Worm (Caenorhabditis elegans): Measurements from ENCODE around the gene nsph-3.1.

Gene nsph-3.1

DNA sequence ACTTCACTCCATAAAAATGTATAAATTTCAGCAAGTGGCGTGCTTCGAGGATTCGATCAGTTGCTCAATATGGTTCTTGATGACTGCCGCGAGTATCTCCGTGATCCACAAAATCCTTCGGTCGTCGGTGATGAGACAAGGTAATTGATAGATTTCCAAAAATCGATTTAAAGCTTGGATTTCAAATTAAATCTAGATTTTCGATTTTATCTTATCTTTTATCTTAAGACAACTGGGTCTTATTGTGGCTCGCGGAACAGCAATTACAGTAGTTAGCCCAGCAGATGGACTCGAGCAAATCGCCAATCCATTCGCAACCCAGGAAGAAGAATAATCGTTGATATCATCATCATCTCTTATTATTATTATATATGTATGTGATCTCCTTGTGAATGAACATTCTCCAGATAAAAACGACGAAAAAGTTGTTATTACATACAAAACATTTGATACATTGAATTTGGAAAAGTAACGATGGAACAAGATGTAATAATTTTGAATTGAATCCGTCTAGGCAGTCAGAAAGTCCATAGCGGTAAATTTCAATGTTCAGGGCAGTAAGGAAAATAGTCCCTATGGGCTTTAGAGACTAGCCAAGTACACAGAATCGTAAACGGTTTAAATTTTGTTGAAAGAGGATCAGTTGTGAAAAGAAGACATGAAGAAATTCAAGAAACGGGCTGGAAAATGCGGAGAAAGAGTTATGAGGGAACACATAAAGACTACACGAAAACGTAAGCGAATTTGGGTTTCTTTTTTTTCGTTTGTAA lies 15.6 kb upstream of the nsph-3.1 start (continued):
- TF ChIP-seq hmg-1.1 (GFP tag; IDR thresholded peaks at IDR 0.05): peak; percentile 52; the same call in 1 of the 2 replicates
- TF ChIP-seq T20F7.1 (GFP tag; optimal IDR thresholded peaks at IDR 0.05): peak; percentile 63
- no peak for TF ChIP-seq daf-8 (GFP tag; IDR thresholded peaks at IDR 0.05)
- peak; percentile 7; the same call in 1 of the 2 replicates for TF ChIP-seq lin-1 (GFP tag; IDR thresholded peaks at IDR 0.05)
- TF ChIP-seq php-3 (GFP tag; IDR thresholded peaks at IDR 0.05): no peak; the same call in 1 of the 2 replicates
- TF ChIP-seq F49E8.2 (tag; optimal IDR thresholded peaks at IDR 0.05; ENCODE audit: borderline replicate concordance): no peak
- TF ChIP-seq zip-11 (GFP tag; IDR thresholded peaks at IDR 0.05): no peak
- TF ChIP-seq saeg-2 (GFP tag; IDR thresholded peaks at IDR 0.05): no peak
- peak; percentile 2 to 66 for TF ChIP-seq lsy-2 (tag; optimal IDR thresholded peaks at IDR 0.05)
- TF ChIP-seq mxl-2 (GFP tag; conservative IDR thresholded peaks at IDR 0.05): no peak
- TF ChIP-seq egl-27 (tag; optimal IDR thresholded peaks at IDR 0.05): no peak
- no peak for TF ChIP-seq F26F4.8 (GFP tag; conservative IDR thresholded peaks at IDR 0.05)
- no peak for TF ChIP-seq nhr-25 (tag; optimal IDR thresholded peaks at IDR 0.05; ENCODE audit: borderline replicate concordance, insufficient read depth)
- TF ChIP-seq lir-3 (tag; optimal IDR thresholded peaks at IDR 0.05): no peak
- TF ChIP-seq nhr-10 (tag; optimal IDR thresholded peaks at IDR 0.05): no peak
- no peak for TF ChIP-seq ceh-82 (tag; optimal IDR thresholded peaks at IDR 0.05)
- TF ChIP-seq skn-1 (tag; optimal IDR thresholded peaks at IDR 0.05): no peak
- no peak for TF ChIP-seq rbr-2 (tag; optimal IDR thresholded peaks at IDR 0.05)
- TF ChIP-seq mdt-29 (GFP tag; IDR thresholded peaks at IDR 0.05): peak; percentile 51
- TF ChIP-seq mes-2 (tag; optimal IDR thresholded peaks at IDR 0.05; ENCODE audit: poor library complexity, severe bottlenecking): peak; percentile 25
- TF ChIP-seq nhr-28 (tag; optimal IDR thresholded peaks at IDR 0.05): no peak
- no peak for TF ChIP-seq nhr-11 (tag; optimal IDR thresholded peaks at IDR 0.05)
- TF ChIP-seq ctbp-1 (GFP tag; IDR thresholded peaks at IDR 0.05): peak; percentile 58; the same call in 1 of the 2 replicates
- TF ChIP-seq Y75B8A.6 (GFP tag; IDR thresholded peaks at IDR 0.05): no peak
- no peak for TF ChIP-seq unc-130 (GFP tag; optimal IDR thresholded peaks at IDR 0.05)
- no peak for TF ChIP-seq jun-1 (tag; optimal IDR thresholded peaks at IDR 0.05)
- no peak for TF ChIP-seq ZK546.5 (tag; optimal IDR thresholded peaks at IDR 0.05)
- TF ChIP-seq aly-2 (tag; optimal IDR thresholded peaks at IDR 0.05): no peak
- TF ChIP-seq gei-8 (GFP tag; optimal IDR thresholded peaks at IDR 0.05): peak; percentile 40
- TF ChIP-seq R02D3.7 (tag; optimal IDR thresholded peaks at IDR 0.05): no peak
- peak; percentile 20 for TF ChIP-seq spr-1 (tag; optimal IDR thresholded peaks at IDR 0.05)

DNA sequence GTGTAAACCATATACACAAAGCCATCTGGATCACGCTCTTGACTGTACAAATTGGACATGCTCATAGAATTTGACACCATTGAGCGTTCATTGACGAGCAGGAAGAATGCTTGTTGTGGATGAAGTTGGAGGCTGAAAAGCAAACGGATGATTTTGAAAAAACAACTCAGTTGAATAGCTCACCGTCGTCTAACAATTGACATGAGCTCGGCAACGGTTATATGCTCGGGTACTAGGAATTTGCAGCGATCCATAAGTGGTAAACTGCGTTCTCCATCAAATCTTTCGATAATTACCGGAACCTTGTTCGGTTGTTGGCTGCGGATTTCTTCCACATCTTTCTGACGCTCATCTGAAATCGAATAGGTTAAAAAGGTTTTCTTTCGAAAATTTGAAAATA lies 14.8 kb upstream of the nsph-3.1 start:
- TF ChIP-seq ceh-62 (tag; optimal IDR thresholded peaks at IDR 0.05) (no peak), unc-39 (tag; optimal IDR thresholded peaks at IDR 0.05) (no peak), fos-1 (tag; optimal IDR thresholded peaks at IDR 0.05) (no peak), F10B5.3 (tag; optimal IDR thresholded peaks at IDR 0.05) (no peak), daf-12 (tag; optimal IDR thresholded peaks at IDR 0.05) (no peak), unc-62 (GFP tag; optimal IDR thresholded peaks at IDR 0.05 in 1 of 2) (peak in 1 of 2 experiments; percentile 42), unc-62 (tag; optimal IDR thresholded peaks at IDR 0.05) (no peak)

DNA sequence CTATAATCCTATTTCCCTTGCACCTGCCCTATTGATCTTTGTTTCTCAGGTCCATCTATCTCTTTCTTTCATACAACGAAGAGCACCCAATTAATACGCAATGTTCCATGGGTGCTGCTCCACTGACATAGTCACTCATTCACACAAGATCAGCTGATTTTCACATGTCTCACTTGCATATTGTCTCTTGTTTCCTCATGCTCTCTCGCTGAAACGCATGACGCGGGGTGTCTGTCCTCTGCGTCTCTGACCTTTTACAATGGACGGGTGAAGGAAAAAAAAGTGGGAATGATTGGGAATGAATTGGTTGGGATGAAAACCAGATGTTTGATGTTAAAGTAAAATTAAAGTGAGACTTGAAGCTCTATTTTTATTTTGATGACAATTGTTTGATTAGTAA lies 14.3 kb upstream of the nsph-3.1 start:
- no peak for TF ChIP-seq pqm-1 (tag; optimal IDR thresholded peaks at IDR 0.05)
- TF ChIP-seq ces-1 (GFP tag; optimal IDR thresholded peaks at IDR 0.05): no peak
- TF ChIP-seq hlh-11 (tag; optimal IDR thresholded peaks at IDR 0.05): peak; percentile 99
- no peak for TF ChIP-seq lin-39 (tag; optimal IDR thresholded peaks at IDR 0.05)
- TF ChIP-seq ztf-11 (tag; optimal IDR thresholded peaks at IDR 0.05): no peak
- no peak for TF ChIP-seq ceh-82 (tag; optimal IDR thresholded peaks at IDR 0.05)
- no peak for TF ChIP-seq lir-3 (tag; optimal IDR thresholded peaks at IDR 0.05)
- TF ChIP-seq nhr-237 (tag; optimal IDR thresholded peaks at IDR 0.05): no peak
- no peak for TF ChIP-seq nhr-10 (tag; optimal IDR thresholded peaks at IDR 0.05)
- peak; percentile 80 for TF ChIP-seq mxl-3 (GFP tag; optimal IDR thresholded peaks at IDR 0.05)
- no peak for TF ChIP-seq R02D3.7 (tag; optimal IDR thresholded peaks at IDR 0.05)
- no peak for TF ChIP-seq unc-39 (tag; optimal IDR thresholded peaks at IDR 0.05)
- no peak for TF ChIP-seq zip-2 (tag; optimal IDR thresholded peaks at IDR 0.05)
- TF ChIP-seq ceh-28 (tag; optimal IDR thresholded peaks at IDR 0.05): peak; percentile 59
- no peak for TF ChIP-seq egl-27 (tag; optimal IDR thresholded peaks at IDR 0.05)
- peak; percentile 59 for TF ChIP-seq dpl-1 (GFP tag; optimal IDR thresholded peaks at IDR 0.05)
- TF ChIP-seq fos-1 (tag; optimal IDR thresholded peaks at IDR 0.05): no peak
- no peak for TF ChIP-seq duxl-1 (tag; optimal IDR thresholded peaks at IDR 0.05; ENCODE audit: poor library complexity)
- no peak for TF ChIP-seq lim-7 (GFP tag; IDR thresholded peaks at IDR 0.05)
